Worm (Caenorhabditis elegans) whole organism, young adult: ENCODE measurements around the gene nhr-129.

Experiments used
- F10E7.11 ChIP-seq: sonication (generic microtip); optimal IDR thresholded peaks from 2 replicates; lab custom pipeline; 2017; ENCODE audit warnings: mild to moderate bottlenecking, missing genetic modification characterization, moderate library complexity, missing compliant biosample characterization
- K11D2.4 ChIP-seq: fragments of 200-800 bp; sonication (Bioruptor generic); IDR thresholded peaks from 2 replicates; pipeline ENCODE4 v1.3.6; 2022; ENCODE audit warnings: missing genetic modification reagents, missing genetic modification characterization, missing compliant biosample characterization
- Y53F4B.3 ChIP-seq: fragments of 200-800 bp; sonication (Bioruptor generic); IDR thresholded peaks from 2 replicates; pipeline ENCODE4 v1.3.6; 2022; ENCODE audit warnings: missing genetic modification reagents, missing genetic modification characterization, missing compliant biosample characterization
- Y95B8A.8 ChIP-seq: fragments of 200-800 bp; sonication (Bioruptor generic); IDR thresholded peaks from 2 replicates; pipeline ENCODE4 v1.3.6; 2022; ENCODE audit warnings: missing genetic modification reagents, missing genetic modification characterization, missing compliant biosample characterization
- ZK185.1 ChIP-seq: sonication (generic microtip); optimal IDR thresholded peaks from 2 replicates; lab custom pipeline; 2016; ENCODE audit warnings: mild to moderate bottlenecking, missing genetic modification characterization, missing compliant biosample characterization; ENCODE audit not compliant: poor library complexity, severe bottlenecking
- atf-7 ChIP-seq: sonication (generic microtip); optimal IDR thresholded peaks from 2 replicates; lab custom pipeline; 2017; ENCODE audit warnings: mild to moderate bottlenecking, missing genetic modification characterization, missing compliant biosample characterization
- attf-3 ChIP-seq: fragments of 200-800 bp; sonication (Bioruptor generic); conservative IDR thresholded peaks from 2 replicates; pipeline ENCODE4 v1.3.6; 2022; ENCODE audit warnings: missing genetic modification reagents, missing genetic modification characterization, missing compliant biosample characterization
- cebp-1 ChIP-seq, 2 experiments: fragments of 200-800 bp in 1 of 2; sonication (Bioruptor generic) in 1 of 2; sonication (generic microtip) in 1 of 2; IDR thresholded peaks in 1 of 2; optimal IDR thresholded peaks in 1 of 2; 2 replicates each; pipeline versions ENCODE4 v1.3.6 to Lab custom; 2017 to 2022; ENCODE audit warnings: missing compliant biosample characterization in 2 of 2, missing genetic modification characterization in 2 of 2, mild to moderate bottlenecking in 1 of 2, missing genetic modification reagents in 1 of 2, moderate library complexity in 1 of 2
- ceh-27 ChIP-seq: fragments of 200-800 bp; sonication (Bioruptor generic); optimal IDR thresholded peaks from 2 replicates; lab custom pipeline; 2018; ENCODE audit warnings: mild to moderate bottlenecking, missing genetic modification characterization, moderate library complexity, missing compliant biosample characterization
- ceh-91 ChIP-seq: fragments of 200-800 bp; sonication (Bioruptor generic); IDR thresholded peaks from 2 replicates; pipeline ENCODE4 v1.3.6; 2022; ENCODE audit warnings: missing genetic modification reagents, missing genetic modification characterization, missing compliant biosample characterization
- dox-1 ChIP-seq: fragments of 200-800 bp; sonication (Bioruptor generic); IDR thresholded peaks from 2 replicates; pipeline ENCODE4 v1.3.6; 2022; ENCODE audit warnings: missing genetic modification reagents, missing genetic modification characterization, missing compliant biosample characterization
- dpff-1 ChIP-seq: sonication (generic microtip); optimal IDR thresholded peaks from 2 replicates; lab custom pipeline; 2017; ENCODE audit warnings: mild to moderate bottlenecking, missing genetic modification characterization, missing compliant biosample characterization
- egl-44 ChIP-seq: fragments of 200-800 bp; sonication (Bioruptor generic); IDR thresholded peaks from 2 replicates; pipeline ENCODE4 v1.3.6; 2022; ENCODE audit warnings: missing genetic modification reagents, missing genetic modification characterization, missing compliant biosample characterization
- let-607 ChIP-seq, 2 experiments: fragments of 200-800 bp in 1 of 2; sonication (Bioruptor generic) in 1 of 2; sonication (generic microtip) in 1 of 2; optimal IDR thresholded peaks; 2 replicates each; lab custom pipeline; 2016 to 2018; ENCODE audit warnings: mild to moderate bottlenecking in 2 of 2, missing compliant biosample characterization in 2 of 2, missing genetic modification characterization in 2 of 2, moderate library complexity in 2 of 2, missing genotype in 1 of 2
- lin-26 ChIP-seq: fragments of 200-800 bp; sonication (Bioruptor generic); IDR thresholded peaks from 2 replicates; pipeline ENCODE4 v1.3.6; 2022; ENCODE audit warnings: missing genetic modification reagents, missing genetic modification characterization, missing compliant biosample characterization
- lin-35 ChIP-seq, 3 experiments: fragments of 150-350 bp in 2 of 3; sonication (generic microtip) in 1 of 3; optimal IDR thresholded peaks; 2 replicates each; lab custom pipeline; 2014 to 2018; ENCODE audit warnings: missing biosample characterization in 3 of 3, missing genetic modification characterization in 3 of 3, missing genetic modification reagents in 3 of 3
- lin-40 ChIP-seq: sonication (generic microtip); optimal IDR thresholded peaks from 2 replicates; lab custom pipeline; 2016; ENCODE audit warnings: missing genetic modification characterization, mild to moderate bottlenecking, missing compliant biosample characterization, missing genotype, missing genetic modification reagents
- lir-1 ChIP-seq: fragments of 200-800 bp; sonication (Bioruptor generic); conservative IDR thresholded peaks from 2 replicates; pipeline ENCODE4 v1.3.6; 2022; ENCODE audit warnings: missing genetic modification reagents, missing genetic modification characterization, missing compliant biosample characterization
- madf-3 ChIP-seq: fragments of 200-800 bp; sonication (Bioruptor generic); IDR thresholded peaks from 2 replicates; pipeline ENCODE4 v1.3.6; 2022; ENCODE audit warnings: missing genetic modification reagents, missing genetic modification characterization, missing compliant biosample characterization
- madf-6 ChIP-seq: fragments of 200-800 bp; sonication (Bioruptor generic); IDR thresholded peaks from 2 replicates; pipeline ENCODE4 v1.3.6; 2022; ENCODE audit warnings: missing genetic modification reagents, missing genetic modification characterization, missing compliant biosample characterization
- madf-8 ChIP-seq: fragments of 200-800 bp; sonication (Bioruptor generic); conservative IDR thresholded peaks from 2 replicates; pipeline ENCODE4 v1.3.6; 2022; ENCODE audit warnings: missing genetic modification reagents, missing genetic modification characterization, missing compliant biosample characterization
- nfyb-1 ChIP-seq: fragments of 200-800 bp; sonication (Bioruptor generic); IDR thresholded peaks from 2 replicates; pipeline ENCODE4 v1.3.6; 2022; ENCODE audit warnings: missing genetic modification reagents, missing genetic modification characterization, missing compliant biosample characterization
- nhr-80 ChIP-seq: sonication (generic microtip); optimal IDR thresholded peaks from 2 replicates; lab custom pipeline; 2016; ENCODE audit warnings: missing genetic modification characterization, missing compliant biosample characterization
- pha-4 ChIP-seq: fragments of 150-350 bp; sonication (generic microtip); optimal IDR thresholded peaks from 2 replicates; lab custom pipeline; 2014; ENCODE audit warnings: missing biosample characterization, missing genetic modification reagents, missing genetic modification characterization
- repo-1 ChIP-seq: sonication (generic microtip); optimal IDR thresholded peaks from 2 replicates; lab custom pipeline; 2017; ENCODE audit warnings: mild to moderate bottlenecking, missing genetic modification characterization, missing compliant biosample characterization
- snpc-1.3 ChIP-seq: sonication (generic microtip); optimal IDR thresholded peaks from 2 replicates; lab custom pipeline; 2017; ENCODE audit warnings: missing genetic modification characterization, mild to moderate bottlenecking, missing compliant biosample characterization, antibody characterized with exemption, moderate library complexity, missing genotype, missing genetic modification reagents; ENCODE audit not compliant: insufficient read depth
- snpc-4 ChIP-seq, 5 experiments: fragments of 150-350 bp in 1 of 5; sonication (generic microtip) in 4 of 5; optimal IDR thresholded peaks; 2 replicates each; lab custom pipeline; 2014 to 2018; ENCODE audit warnings: missing genetic modification characterization in 5 of 5, missing biosample characterization in 3 of 5, antibody characterized with exemption in 2 of 5, mild to moderate bottlenecking in 2 of 5, missing compliant biosample characterization in 2 of 5, missing genotype in 2 of 5, moderate library complexity in 2 of 5, missing genetic modification reagents in 1 of 5
- somi-1 ChIP-seq: fragments of 200-800 bp; sonication (Bioruptor generic); optimal IDR thresholded peaks from 2 replicates; lab custom pipeline; 2018; ENCODE audit warnings: mild to moderate bottlenecking, missing genetic modification characterization, missing compliant biosample characterization
- tbx-9 ChIP-seq: sonication (generic microtip); optimal IDR thresholded peaks from 2 replicates; lab custom pipeline; 2016; ENCODE audit warnings: borderline replicate concordance, missing genetic modification characterization, inconsistent platforms, missing compliant biosample characterization
- tlf-1 ChIP-seq: fragments of 200-800 bp; sonication (Bioruptor generic); optimal IDR thresholded peaks from 2 replicates; lab custom pipeline; 2018; ENCODE audit warnings: mild to moderate bottlenecking, missing genetic modification characterization, missing compliant biosample characterization
- ztf-26 ChIP-seq: sonication (generic microtip); optimal IDR thresholded peaks from 2 replicates; lab custom pipeline; 2017; ENCODE audit warnings: missing genetic modification characterization, missing compliant biosample characterization

Gene nhr-129

ce11 chrV:13330919-13331318, at the start of gene nhr-129:
nhr-129 (minus strand) TSS chrV:13331019.
- TF ChIP-seq tbx-9 (tag; lab: Kevin White, UChicago) (no peak), madf-6 (no peak), tlf-1 (GFP tag; lab: Kevin White, UChicago) (no peak), nfyb-1 (GFP tag; lab: Robert Waterston, UW) (no peak), dpff-1 (tag; lab: Kevin White, UChicago) (no peak)

ce11 chrV:13380178-13380577, 49.4 kb upstream of the nhr-129 start, which contains the start of gene ifbp-1:
ifbp-1 (minus strand) TSS chrV:13380262.
- TF ChIP-seq lin-26 (GFP tag; lab: Robert Waterston, UW) (peak; percentile 60; the same call in 1 of the 2 replicates), somi-1 (GFP tag; lab: Kevin White, UChicago) (peak; percentile 42), ztf-26 (peak; percentile 73), dox-1 (GFP tag; lab: Robert Waterston, UW) (no peak), K11D2.4 (GFP tag; lab: Robert Waterston, UW) (0 out of 2 replicates have a peak, but pooled peaks have one; percentile 66), repo-1 (no peak), Y95B8A.8 (no peak), F10E7.11 (tag; lab: Kevin White, UChicago) (no peak), madf-3 (GFP tag; lab: Robert Waterston, UW) (no peak), attf-3 (GFP tag; lab: Robert Waterston, UW) (no peak), pha-4 (tag; lab: Kevin White, UChicago) (no peak), Y53F4B.3 (GFP tag; lab: Robert Waterston, UW) (no peak), madf-8 (GFP tag; lab: Robert Waterston, UW) (no peak), egl-44 (GFP tag; lab: Robert Waterston, UW) (0 out of 2 replicates have a peak, but pooled peaks have one; percentile 15), ceh-27 (GFP tag; lab: Kevin White, UChicago) (peak; percentile 9), ceh-91 (GFP tag; lab: Robert Waterston, UW) (no peak), cebp-1 (GFP tag; IDR thresholded peaks at IDR 0.05; lab: Robert Waterston, UW) (peak; percentile 50; the same call in 1 of the 2 replicates), cebp-1 (tag; optimal IDR thresholded peaks at IDR 0.05; lab: Kevin White, UChicago) (peak; percentile 79), lin-40 (tag; lab: Kevin White, UChicago) (peak; percentile 73), snpc-1.3 (tag; lab: Kevin White, UChicago) (no peak)

ce11 chrV:13377130-13377529, 46.3 kb upstream of the nhr-129 start:
- 0 out of 2 replicates have a peak, but pooled peaks have one; percentile 62 for TF ChIP-seq Y95B8A.8
- TF ChIP-seq nhr-80 = peak; percentile 91
- no peak for TF ChIP-seq ZK185.1 (tag; lab: Kevin White, UChicago)
- peak; percentile 79 to 91 for TF ChIP-seq let-607 (tag; optimal IDR thresholded peaks at IDR 0.05; lab: Kevin White, UChicago)
- TF ChIP-seq snpc-4 (GFP tag; optimal IDR thresholded peaks at IDR 0.05; lab: Kevin White, UChicago) = no peak
- peak in 1 of 4 experiments; percentile 9 for TF ChIP-seq snpc-4 (tag; optimal IDR thresholded peaks at IDR 0.05; lab: Kevin White, UChicago)
- no peak for TF ChIP-seq cebp-1 (GFP tag; IDR thresholded peaks at IDR 0.05; lab: Robert Waterston, UW)
- TF ChIP-seq cebp-1 (tag; optimal IDR thresholded peaks at IDR 0.05; lab: Kevin White, UChicago) = peak; percentile 48
- no peak for TF ChIP-seq lir-1
- TF ChIP-seq atf-7 (tag; lab: Kevin White, UChicago) = peak; percentile 67
- no peak for TF ChIP-seq lin-35 (GFP tag; optimal IDR thresholded peaks at IDR 0.05; lab: Kevin White, UChicago)
- 0 out of 2 replicates have a peak, but pooled peaks have one; percentile 24 for TF ChIP-seq dox-1 (GFP tag; lab: Robert Waterston, UW)

- TF ChIP-seq snpc-4 (GFP tag; optimal IDR thresholded peaks at IDR 0.05; lab: Kevin White, UChicago) = no peak
- TF ChIP-seq snpc-4 (tag; optimal IDR thresholded peaks at IDR 0.05; lab: Kevin White, UChicago) = no peak
- TF ChIP-seq cebp-1 (GFP tag; IDR thresholded peaks at IDR 0.05; lab: Robert Waterston, UW) = no peak
- TF ChIP-seq cebp-1 (tag; optimal IDR thresholded peaks at IDR 0.05; lab: Kevin White, UChicago) = peak; percentile 19
- TF ChIP-seq, all 124 proteins: peak for 1
Observed at ce11 chrV:13375861-13376260, 45.0 kb upstream of the nhr-129 start.
